Worm (Caenorhabditis elegans) whole organism, late embryonic: ENCODE results near the gene eif-2Bgamma.

ENCODE experiments used
- C38D4.7 ChIP-seq: fragments of 200-800 bp; sonication (Bioruptor generic); optimal IDR thresholded peaks from 2 replicates; lab custom pipeline; 2018; ENCODE audit warnings: mild to moderate bottlenecking, missing genetic modification characterization, moderate library complexity, missing compliant biosample characterization
- ceh-18 ChIP-seq: sonication (generic microtip); optimal IDR thresholded peaks from 2 replicates; lab custom pipeline; 2016; ENCODE audit warnings: missing genetic modification characterization, missing compliant biosample characterization
- ceh-22 ChIP-seq: sonication (generic microtip); optimal IDR thresholded peaks from 2 replicates; lab custom pipeline; 2017; ENCODE audit warnings: missing biosample characterization, missing genetic modification characterization
- ceh-30 ChIP-seq: fragments of 150-350 bp; optimal IDR thresholded peaks from 2 replicates; lab custom pipeline; 2014; ENCODE audit warnings: missing biosample characterization, missing genetic modification characterization
- ceh-48 ChIP-seq: sonication (generic microtip); optimal IDR thresholded peaks from 2 replicates; lab custom pipeline; 2016; ENCODE audit warnings: missing genetic modification characterization, inconsistent platforms, missing compliant biosample characterization
- dmd-4 ChIP-seq: sonication (generic microtip); optimal IDR thresholded peaks from 2 replicates; lab custom pipeline; 2016; ENCODE audit warnings: borderline replicate concordance, missing genetic modification characterization, missing compliant biosample characterization
- fax-1 ChIP-seq: sonication (generic microtip); optimal IDR thresholded peaks from 2 replicates; lab custom pipeline; 2016; ENCODE audit warnings: missing genotype, missing genetic modification characterization, missing compliant biosample characterization
- fkh-10 ChIP-seq: fragments of 150-350 bp; optimal IDR thresholded peaks from 2 replicates; lab custom pipeline; 2014; ENCODE audit warnings: missing biosample characterization, missing genetic modification reagents, missing genetic modification characterization
- gmeb-2 ChIP-seq: sonication (generic microtip); optimal IDR thresholded peaks from 2 replicates; lab custom pipeline; 2016; ENCODE audit warnings: missing genetic modification characterization, inconsistent platforms, missing compliant biosample characterization
- lim-6 ChIP-seq: sonication (generic microtip); optimal IDR thresholded peaks from 2 replicates; lab custom pipeline; 2016; ENCODE audit warnings: missing genetic modification characterization, missing compliant biosample characterization
- nhr-232 ChIP-seq: sonication (generic microtip); optimal IDR thresholded peaks from 2 replicates; lab custom pipeline; 2016; ENCODE audit warnings: missing genetic modification characterization, missing compliant biosample characterization
- pha-4 ChIP-seq: fragments of 150-350 bp; optimal IDR thresholded peaks from 2 replicates; lab custom pipeline; 2018; ENCODE audit warnings: missing biosample characterization, missing genetic modification reagents, missing genetic modification characterization
- unc-86 ChIP-seq: sonication (generic microtip); optimal IDR thresholded peaks from 2 replicates; lab custom pipeline; 2016; ENCODE audit warnings: missing genetic modification characterization, missing compliant biosample characterization
- zip-5 ChIP-seq: sonication (generic microtip); optimal IDR thresholded peaks from 2 replicates; lab custom pipeline; 2016; ENCODE audit warnings: missing genetic modification characterization, missing compliant biosample characterization

DNA sequence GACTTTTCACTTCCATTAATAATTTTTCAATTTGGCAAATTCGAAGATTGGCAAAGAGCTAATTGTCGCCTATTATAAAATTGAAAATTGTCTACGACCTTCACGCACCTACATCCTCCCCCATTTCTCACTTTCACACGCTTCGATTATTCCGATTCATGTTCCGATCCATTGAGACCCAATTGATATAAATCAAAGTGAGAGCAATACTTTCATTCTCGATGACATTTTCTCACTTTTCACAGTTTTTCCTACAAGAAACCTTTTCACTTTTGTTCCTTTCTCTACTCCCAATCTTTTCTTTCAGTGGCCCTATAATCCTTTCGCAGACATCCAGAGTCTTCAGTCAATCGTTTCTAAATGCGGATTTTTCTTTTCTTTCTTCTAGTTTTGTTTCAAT lies 12.2 kb upstream of the eif-2Bgamma start, which contains the start of gene C15F1.2:
- TF ChIP-seq fkh-10 (GFP tag; lab: Kevin White, UChicago) (no peak), pha-4 (tag; lab: Kevin White, UChicago) (no peak), zip-5 (no peak), ceh-30 (no peak), unc-86 (tag; lab: Kevin White, UChicago) (no peak), ceh-48 (no peak), ceh-22 (tag; lab: Kevin White, UChicago) (no peak), fax-1 (tag; lab: Kevin White, UChicago) (no peak), dmd-4 (no peak), lim-6 (tag; lab: Kevin White, UChicago) (no peak), gmeb-2 (tag; lab: Kevin White, UChicago) (no peak), nhr-232 (tag; lab: Kevin White, UChicago) (no peak), ceh-18 (tag; lab: Kevin White, UChicago) (no peak), C38D4.7 (no peak)
